Fruit fly (Drosophila melanogaster) whole organism, prepupa: Measurements from ENCODE around the gene CG16758.

Source experiments
- Blimp-1 ChIP-seq: fragments of 200-800 bp; sonication (Bioruptor generic); optimal IDR thresholded peaks from 3 replicates; lab custom pipeline; 2017; ENCODE audit warnings: missing biosample characterization, missing genetic modification characterization, mild to moderate bottlenecking, moderate library complexity, missing genetic modification reagents
- CG10669 ChIP-seq: fragments of 200-800 bp; sonication (Bioruptor generic); optimal IDR thresholded peaks from 3 replicates; lab custom pipeline; 2018; ENCODE audit warnings: missing biosample characterization, mild to moderate bottlenecking, missing genetic modification characterization, moderate library complexity
- CG11294 ChIP-seq: fragments of 200-800 bp; sonication (Bioruptor generic); IDR thresholded peaks from 2 replicates; pipeline ENCODE4 v1.3.6; 2022; ENCODE audit warnings: missing biosample characterization, missing genetic modification characterization
- CG15336 ChIP-seq: fragments of 200-800 bp; sonication (Bioruptor generic); IDR thresholded peaks from 2 replicates; pipeline ENCODE4 v1.3.6; 2022; ENCODE audit warnings: missing biosample characterization, missing genetic modification characterization
- CG16779 ChIP-seq: fragments of 200-800 bp; sonication (Bioruptor generic); optimal IDR thresholded peaks from 3 replicates; lab custom pipeline; 2017; ENCODE audit warnings: missing biosample characterization, mild to moderate bottlenecking, missing genetic modification characterization
- CG3032 ChIP-seq: fragments of 200-800 bp; optimal IDR thresholded peaks from 2 replicates; lab custom pipeline; 2019; ENCODE audit warnings: missing biosample characterization, mild to moderate bottlenecking, missing genetic modification characterization, moderate library complexity
- CG31627 ChIP-seq: fragments of 200-800 bp; sonication (Bioruptor generic); optimal IDR thresholded peaks from 3 replicates; lab custom pipeline; 2016; ENCODE audit warnings: missing biosample characterization, missing genetic modification characterization
- CG34406 ChIP-seq: fragments of 200-800 bp; sonication (Bioruptor generic); optimal IDR thresholded peaks from 3 replicates; lab custom pipeline; 2016; ENCODE audit warnings: missing biosample characterization, missing genetic modification characterization
- CG3919 ChIP-seq: fragments of 200-800 bp; sonication (Bioruptor generic); optimal IDR thresholded peaks from 3 replicates; lab custom pipeline; 2016; ENCODE audit warnings: missing biosample characterization, missing genetic modification characterization
- CG6163 ChIP-seq: fragments of 200-800 bp; sonication (Bioruptor generic); IDR thresholded peaks from 3 replicates; pipeline ENCODE4 v1.3.6; 2022; ENCODE audit warnings: missing biosample characterization, missing genetic modification characterization
- CG6276 ChIP-seq: fragments of 200-800 bp; sonication (Bioruptor generic); optimal IDR thresholded peaks from 2 replicates; lab custom pipeline; 2017; ENCODE audit warnings: missing biosample characterization, mild to moderate bottlenecking, missing genetic modification characterization
- CG6792 ChIP-seq: fragments of 200-800 bp; sonication (Bioruptor generic); optimal IDR thresholded peaks from 3 replicates; lab custom pipeline; 2016; ENCODE audit warnings: missing biosample characterization, missing genetic modification characterization
- CG6808 ChIP-seq: fragments of 200-800 bp; sonication (Bioruptor generic); optimal IDR thresholded peaks from 3 replicates; lab custom pipeline; 2017; ENCODE audit warnings: missing biosample characterization, missing genetic modification characterization, mild to moderate bottlenecking, moderate library complexity, missing genetic modification reagents
- CG6854 ChIP-seq: fragments of 200-800 bp; sonication (Bioruptor generic); optimal IDR thresholded peaks from 2 replicates; lab custom pipeline; 2017; ENCODE audit warnings: missing biosample characterization, mild to moderate bottlenecking, missing genetic modification characterization
- CG7368 ChIP-seq: fragments of 200-800 bp; sonication (Bioruptor generic); optimal IDR thresholded peaks from 3 replicates; lab custom pipeline; 2016; ENCODE audit warnings: missing biosample characterization, missing genetic modification characterization
- CG8119 ChIP-seq: fragments of 200-800 bp; sonication (Bioruptor generic); IDR thresholded peaks from 3 replicates; pipeline ENCODE4 v1.3.6; 2022; ENCODE audit warnings: missing biosample characterization, missing genetic modification characterization
- CG8632 ChIP-seq: fragments of 200-800 bp; sonication (Bioruptor generic); optimal IDR thresholded peaks from 3 replicates; lab custom pipeline; 2016; ENCODE audit warnings: missing biosample characterization, missing genetic modification characterization
- CG9139 ChIP-seq: fragments of 200-800 bp; sonication (Bioruptor generic); optimal IDR thresholded peaks from 3 replicates; lab custom pipeline; 2017; ENCODE audit warnings: missing biosample characterization, mild to moderate bottlenecking, missing genetic modification characterization
- Eip93F ChIP-seq: fragments of 200-800 bp; sonication (Bioruptor generic); optimal IDR thresholded peaks from 2 replicates; lab custom pipeline; 2016; ENCODE audit warnings: missing biosample characterization, mild to moderate bottlenecking, missing genetic modification characterization
- Hr38 ChIP-seq: sonication (Bioruptor generic); optimal IDR thresholded peaks from 2 replicates; lab custom pipeline; 2016; ENCODE audit warnings: missing biosample characterization, missing genetic modification characterization
- Hr4 ChIP-seq: fragments of 200-800 bp; sonication (Bioruptor generic); optimal IDR thresholded peaks from 3 replicates; lab custom pipeline; 2016; ENCODE audit warnings: missing biosample characterization, missing genetic modification characterization
- Lpt ChIP-seq: fragments of 200-800 bp; sonication (Bioruptor generic); optimal IDR thresholded peaks from 3 replicates; lab custom pipeline; 2016; ENCODE audit warnings: missing biosample characterization, missing genetic modification characterization
- Met ChIP-seq: fragments of 200-800 bp; sonication (Bioruptor generic); optimal IDR thresholded peaks from 3 replicates; lab custom pipeline; 2016; ENCODE audit warnings: missing biosample characterization, missing genetic modification characterization
- OdsH ChIP-seq: fragments of 200-800 bp; sonication (Bioruptor generic); optimal IDR thresholded peaks from 3 replicates; lab custom pipeline; 2016; ENCODE audit warnings: missing biosample characterization, missing genetic modification characterization
- Smox ChIP-seq: fragments of 200-800 bp; sonication (Bioruptor generic); optimal IDR thresholded peaks from 3 replicates; lab custom pipeline; 2016; ENCODE audit warnings: missing biosample characterization, missing genetic modification characterization
- Sox102F ChIP-seq: fragments of 200-800 bp; sonication (Bioruptor generic); optimal IDR thresholded peaks from 2 replicates; lab custom pipeline; 2016; ENCODE audit warnings: missing biosample characterization, mild to moderate bottlenecking, missing genetic modification characterization
- Sox14 ChIP-seq: fragments of 200-800 bp; sonication (Bioruptor generic); optimal IDR thresholded peaks from 3 replicates; lab custom pipeline; 2016; ENCODE audit warnings: missing biosample characterization, missing genetic modification characterization
- Sox15 ChIP-seq: fragments of 200-800 bp; sonication (Bioruptor generic); optimal IDR thresholded peaks from 3 replicates; lab custom pipeline; 2016; ENCODE audit warnings: missing biosample characterization, missing genetic modification characterization
- cyc ChIP-seq: fragments of 200-800 bp; sonication (Bioruptor generic); optimal IDR thresholded peaks from 3 replicates; lab custom pipeline; 2016; ENCODE audit warnings: missing biosample characterization, missing genetic modification characterization
- dac ChIP-seq: fragments of 200-800 bp; sonication (Bioruptor generic); optimal IDR thresholded peaks from 2 replicates; lab custom pipeline; 2017; ENCODE audit warnings: missing biosample characterization, mild to moderate bottlenecking, missing genetic modification characterization
- dsx ChIP-seq: fragments of 200-800 bp; optimal IDR thresholded peaks from 3 replicates; lab custom pipeline; 2019; ENCODE audit warnings: missing biosample characterization, mild to moderate bottlenecking, missing genetic modification characterization, moderate library complexity; ENCODE audit not compliant: poor library complexity, severe bottlenecking
- esn ChIP-seq: fragments of 200-800 bp; sonication (Bioruptor generic); optimal IDR thresholded peaks from 2 replicates; lab custom pipeline; 2016; ENCODE audit warnings: missing biosample characterization, mild to moderate bottlenecking, missing genetic modification characterization, moderate library complexity
- fd85E ChIP-seq: fragments of 200-800 bp; sonication (Bioruptor generic); optimal IDR thresholded peaks from 3 replicates; lab custom pipeline; 2016; ENCODE audit warnings: missing biosample characterization, missing genetic modification characterization
- net ChIP-seq: fragments of 200-800 bp; sonication (Bioruptor generic); optimal IDR thresholded peaks from 3 replicates; lab custom pipeline; 2016; ENCODE audit warnings: missing biosample characterization, missing genetic modification characterization
- salr ChIP-seq, 2 experiments: fragments of 200-800 bp; sonication (Bioruptor generic); optimal IDR thresholded peaks; 3 replicates each; lab custom pipeline; 2016 to 2018; ENCODE audit warnings: missing biosample characterization in 2 of 2, missing genetic modification characterization in 2 of 2, mild to moderate bottlenecking in 1 of 2
- ss ChIP-seq, 2 experiments: fragments of 200-800 bp; sonication (Bioruptor generic); optimal IDR thresholded peaks; 2 replicates in 1 of 2; 3 replicates in 1 of 2; lab custom pipeline; 2017 to 2018; ENCODE audit warnings: mild to moderate bottlenecking in 2 of 2, missing biosample characterization in 2 of 2, missing genetic modification characterization in 2 of 2, moderate library complexity in 1 of 2
- svp ChIP-seq: fragments of 200-800 bp; sonication (Bioruptor generic); peaks from one replicate; lab custom pipeline; 2016; ENCODE audit warnings: missing biosample characterization, missing genetic modification characterization
- topi ChIP-seq: fragments of 200-800 bp; sonication (Bioruptor generic); optimal IDR thresholded peaks from 3 replicates; lab custom pipeline; 2016; ENCODE audit warnings: missing biosample characterization, missing genetic modification characterization
- vri ChIP-seq: fragments of 200-800 bp; sonication (Bioruptor generic); optimal IDR thresholded peaks from 3 replicates; lab custom pipeline; 2016; ENCODE audit warnings: missing biosample characterization, mild to moderate bottlenecking, missing genetic modification characterization

CG16758 gene

dm6 chr3L:2530090-2530489, 26.7 kb upstream of the CG16758 start:
- no peak for TF ChIP-seq Sox102F (GFP tag; lab: Kevin White, UChicago)
- TF ChIP-seq svp (GFP tag; lab: Kevin White, UChicago) = peak; percentile 91
- no peak for TF ChIP-seq CG6854 (GFP tag; lab: Kevin White, UChicago)
- TF ChIP-seq ss (GFP tag; optimal IDR thresholded peaks at IDR 0.05; lab: Kevin White, UChicago) = no peak

DNA sequence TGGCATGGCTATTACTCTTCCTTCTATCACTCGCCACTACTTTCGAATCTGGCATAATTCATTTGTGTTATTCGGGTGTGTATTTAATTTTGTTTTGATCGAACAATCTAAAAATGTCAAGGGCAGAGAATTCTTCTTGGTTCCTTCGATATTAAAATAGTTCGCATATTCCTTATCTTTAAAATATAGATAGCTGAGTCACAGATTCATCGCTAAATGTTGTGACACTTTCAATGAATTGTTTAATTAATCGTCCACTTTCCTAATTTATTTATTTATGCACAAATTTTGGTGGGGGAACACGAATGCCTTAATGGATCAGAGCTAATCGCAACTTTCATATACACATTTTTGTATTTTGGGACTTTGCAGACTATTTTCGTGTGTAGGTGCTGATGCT, 23.5 kb upstream of the CG16758 start, which contains the start of gene CG32295:
TSS of gene CG32295 (minus strand) at position 101 of the 400 bp plus-strand sequence.
- TF ChIP-seq Sox14 (no peak), Sox15 (no peak), fd85E (no peak), dac (GFP tag; lab: Kevin White, UChicago) (no peak), salr (GFP tag; optimal IDR thresholded peaks at IDR 0.05; lab: Kevin White, UChicago) (no peak), topi (GFP tag; lab: Kevin White, UChicago) (no peak), CG9139 (no peak), CG6854 (GFP tag; lab: Kevin White, UChicago) (no peak), CG10669 (no peak), CG3032 (no peak), CG15336 (GFP tag; lab: Robert Waterston, UW) (no peak), CG6163 (GFP tag; lab: Robert Waterston, UW) (no peak), Met (GFP tag; lab: Kevin White, UChicago) (no peak), dsx (GFP tag; lab: Kevin White, UChicago) (no peak), vri (GFP tag; lab: Kevin White, UChicago) (no peak)

DNA sequence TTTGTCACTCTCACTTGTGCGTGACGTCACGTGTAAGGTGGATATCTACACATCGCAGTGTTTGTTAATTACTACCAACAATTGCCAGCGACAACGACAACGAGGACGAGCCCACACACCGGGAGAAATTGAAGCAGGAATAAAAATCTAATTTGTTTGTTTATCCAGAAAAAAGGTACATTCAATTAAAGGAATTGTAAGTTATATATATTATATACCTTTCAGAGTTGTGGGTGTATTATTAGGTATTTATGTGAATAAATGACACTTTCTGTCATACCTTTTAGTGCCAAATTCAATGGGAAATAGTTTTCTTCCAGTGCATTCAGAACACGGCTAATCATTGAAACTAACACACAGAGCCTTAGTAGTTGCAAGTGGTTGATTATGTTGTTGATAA, 11.8 kb upstream of the CG16758 start:
- TF ChIP-seq vri (GFP tag; lab: Kevin White, UChicago) = no peak
- TF ChIP-seq Hr4 (GFP tag; lab: Kevin White, UChicago) = peak; percentile 62
- TF ChIP-seq CG15336 (GFP tag; lab: Robert Waterston, UW) = peak; percentile 65
- TF ChIP-seq CG10669 = no peak
- peak; percentile 65; the same call in 1 of the 3 replicates for TF ChIP-seq CG8119

DNA sequence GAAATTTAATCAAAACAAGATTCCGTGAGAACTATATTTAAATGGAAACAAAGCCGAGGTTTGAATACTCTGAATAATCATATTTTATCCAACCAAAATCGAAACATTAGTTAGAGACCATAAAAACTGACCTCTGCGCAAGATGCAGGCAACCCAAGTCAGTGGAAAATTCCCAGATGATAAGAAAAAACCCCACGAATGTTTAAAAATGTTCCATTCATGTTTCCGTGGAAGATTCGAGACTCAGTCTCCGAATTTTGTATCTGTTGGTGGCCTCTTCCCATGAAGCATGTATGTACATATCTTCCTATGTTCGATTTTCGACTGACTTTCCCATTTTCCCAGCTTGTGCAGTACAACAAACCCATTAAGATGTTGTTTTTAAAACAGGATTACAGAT, 1.4 kb upstream of the CG16758 start:
- TF ChIP-seq svp (GFP tag; lab: Kevin White, UChicago) (peak; percentile 76), Smox (GFP tag; lab: Kevin White, UChicago) (no peak)
- TF ChIP-seq, all 60 proteins: peak for 1

DNA sequence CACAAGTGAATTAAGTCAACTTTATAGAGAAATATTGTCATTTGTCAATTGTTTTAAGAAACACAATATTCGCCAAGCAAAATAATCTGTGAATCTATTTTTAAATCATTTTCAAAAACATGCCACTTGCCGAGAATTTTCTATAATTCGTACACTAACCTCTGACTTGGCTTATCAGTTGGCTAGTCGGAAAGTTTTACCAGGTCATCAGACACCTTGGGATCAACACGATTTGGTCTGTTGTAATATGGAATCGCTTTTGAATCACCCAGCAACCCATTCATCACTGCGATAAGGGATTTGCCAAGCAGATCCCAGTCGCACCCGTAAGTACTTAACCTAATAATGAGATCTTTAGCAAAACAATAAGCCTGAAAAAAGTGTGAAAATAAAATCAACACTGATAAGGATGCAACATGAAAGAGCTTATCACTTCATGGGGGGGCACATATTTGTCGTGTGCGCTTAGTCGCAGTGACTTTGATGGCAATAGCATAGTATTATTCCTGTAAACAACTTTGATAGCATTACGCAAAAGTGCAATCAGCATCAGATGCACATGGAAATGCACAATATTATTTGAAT, 717 bp upstream of the CG16758 start:
- peak; percentile 92 for TF ChIP-seq svp (GFP tag; lab: Kevin White, UChicago)
- TF ChIP-seq Met (GFP tag; lab: Kevin White, UChicago) = no peak
- no peak for TF ChIP-seq Eip93F (GFP tag; lab: Kevin White, UChicago)

dm6 chr3L:2501764-2502163, 1.6 kb downstream of the CG16758 start:
- TF ChIP-seq CG15336 (GFP tag; lab: Robert Waterston, UW) (no peak), CG3032 (peak; percentile 34), CG3919 (GFP tag; lab: Kevin White, UChicago) (peak; percentile 42), CG8119 (peak; percentile 13; the same call in 1 of the 3 replicates), fd85E (no peak), Blimp-1 (GFP tag; lab: Kevin White, UChicago) (no peak), CG6276 (GFP tag; lab: Kevin White, UChicago) (no peak), CG6792 (peak; percentile 32), cyc (peak; percentile 37), Lpt (GFP tag; lab: Kevin White, UChicago) (no peak), CG9139 (no peak), ss (GFP tag; optimal IDR thresholded peaks at IDR 0.05; lab: Kevin White, UChicago) (no peak), CG6808 (GFP tag; lab: Kevin White, UChicago) (no peak), CG8632 (GFP tag; lab: Kevin White, UChicago) (peak; percentile 45), Smox (GFP tag; lab: Kevin White, UChicago) (peak; percentile 49), CG16779 (tag; lab: Kevin White, UChicago) (no peak), CG31627 (peak; percentile 36), CG11294 (GFP tag; lab: Robert Waterston, UW) (no peak), salr (GFP tag; optimal IDR thresholded peaks at IDR 0.05; lab: Kevin White, UChicago) (no peak), net (no peak), CG34406 (GFP tag; lab: Kevin White, UChicago) (peak; percentile 24), Met (GFP tag; lab: Kevin White, UChicago) (peak; percentile 51), CG7368 (GFP tag; lab: Kevin White, UChicago) (no peak), Sox15 (no peak), esn (GFP tag; lab: Kevin White, UChicago) (peak; percentile 68), CG10669 (peak; percentile 18), Hr38 (GFP tag; lab: Kevin White, UChicago) (no peak), OdsH (GFP tag; lab: Kevin White, UChicago) (peak; percentile 54), Eip93F (GFP tag; lab: Kevin White, UChicago) (no peak)
